Worm (Caenorhabditis elegans) whole organism, L4 larva: ENCODE results near the gene srt-69.

ENCODE experiments used
- fos-1 ChIP-seq: fragments of 150-350 bp; optimal IDR thresholded peaks from 2 replicates; lab custom pipeline; 2014; ENCODE audit warnings: missing biosample characterization, missing genetic modification characterization
- lin-13 ChIP-seq: fragments of 150-350 bp; optimal IDR thresholded peaks from 2 replicates; lab custom pipeline; 2014; ENCODE audit warnings: missing biosample characterization, missing genetic modification reagents, missing genetic modification characterization
- mdt-29 ChIP-seq: fragments of 200-800 bp; sonication (Bioruptor generic); IDR thresholded peaks from 2 replicates; pipeline ENCODE4 v1.3.6; 2022; ENCODE audit warnings: missing genetic modification reagents, missing genetic modification characterization, missing compliant biosample characterization

ce11 chrV:5257358-5257757 is 8.1 kb downstream of the srt-69 start, which contains the start of gene srt-67:
- TF ChIP-seq lin-13 (GFP tag; lab: Kevin White, UChicago) (no peak), mdt-29 (no peak), fos-1 (no peak)
